Fruit fly (Drosophila melanogaster) whole organism, embryonic: ENCODE data around the gene CG17637.

Experiments used
- Bteb2 ChIP-seq: fragments of 200-800 bp; sonication (Bioruptor generic); optimal IDR thresholded peaks from 2 replicates; lab custom pipeline; 2016; ENCODE audit warnings: missing biosample characterization, missing genetic modification characterization
- CG10267 ChIP-seq: fragments of 200-800 bp; sonication (Bioruptor generic); optimal IDR thresholded peaks from 2 replicates; lab custom pipeline; 2018; ENCODE audit warnings: missing biosample characterization, mild to moderate bottlenecking, missing genetic modification characterization, moderate library complexity
- CG10431 ChIP-seq: fragments of 200-800 bp; sonication (Bioruptor generic); optimal IDR thresholded peaks from 3 replicates; lab custom pipeline; 2018; ENCODE audit warnings: missing biosample characterization, mild to moderate bottlenecking, missing genetic modification characterization
- CG11085 ChIP-seq: fragments of 200-800 bp; sonication (Bioruptor generic); IDR thresholded peaks from 2 replicates; pipeline ENCODE4 v1.3.6; 2022; ENCODE audit warnings: missing biosample characterization, missing genetic modification characterization
- CG11093 ChIP-seq: fragments of 200-800 bp; sonication (Bioruptor generic); IDR thresholded peaks from 3 replicates; pipeline ENCODE4 v1.3.6; 2022; ENCODE audit warnings: missing biosample characterization, missing genetic modification characterization
- CG11456 ChIP-seq: fragments of 200-800 bp; sonication (Bioruptor generic); IDR thresholded peaks from 3 replicates; pipeline ENCODE4 v1.3.6; 2022; ENCODE audit warnings: missing biosample characterization, missing genetic modification characterization
- CG11560 ChIP-seq: fragments of 200-800 bp; sonication (Bioruptor generic); IDR thresholded peaks from 3 replicates; pipeline ENCODE4 v1.3.6; 2022; ENCODE audit warnings: missing biosample characterization, missing genetic modification characterization
- CG11696 ChIP-seq: fragments of 200-800 bp; sonication (Bioruptor generic); IDR thresholded peaks from 2 replicates; pipeline ENCODE4 v1.3.6; 2022; ENCODE audit warnings: missing biosample characterization, missing genetic modification characterization
- CG11723 ChIP-seq: fragments of 200-800 bp; sonication (Bioruptor generic); optimal IDR thresholded peaks from 2 replicates; lab custom pipeline; 2017; ENCODE audit warnings: missing biosample characterization, mild to moderate bottlenecking, missing genetic modification characterization
- CG14860 ChIP-seq: fragments of 200-800 bp; sonication (Bioruptor generic); IDR thresholded peaks from 3 replicates; pipeline ENCODE4 v1.3.6; 2022; ENCODE audit warnings: missing biosample characterization, missing genetic modification characterization; ENCODE audit not compliant: partially characterized antibody
- CG17612 ChIP-seq: fragments of 200-800 bp; sonication (Bioruptor generic); IDR thresholded peaks from 2 replicates; pipeline ENCODE4 v1.3.6; 2022; ENCODE audit warnings: missing biosample characterization, missing genetic modification characterization
- CG18476 ChIP-seq: fragments of 200-800 bp; sonication (Bioruptor generic); optimal IDR thresholded peaks from 2 replicates; lab custom pipeline; 2016; ENCODE audit warnings: missing biosample characterization, mild to moderate bottlenecking, missing genetic modification characterization
- CG18599 ChIP-seq: fragments of 200-800 bp; sonication (Bioruptor generic); optimal IDR thresholded peaks from 3 replicates; lab custom pipeline; 2017; ENCODE audit warnings: missing biosample characterization, missing genetic modification characterization, mild to moderate bottlenecking, moderate library complexity, missing genetic modification reagents
- CG2129 ChIP-seq: fragments of 200-800 bp; sonication (Bioruptor generic); IDR thresholded peaks from 2 replicates; pipeline ENCODE4 v1.3.6; 2022; ENCODE audit warnings: missing biosample characterization, missing genetic modification characterization; ENCODE audit not compliant: partially characterized antibody
- CG3163 ChIP-seq: fragments of 200-800 bp; sonication (Bioruptor generic); optimal IDR thresholded peaks from 3 replicates; lab custom pipeline; 2016; ENCODE audit warnings: missing biosample characterization, missing genetic modification characterization
- CG32772 ChIP-seq: fragments of 200-800 bp; sonication (Bioruptor generic); IDR thresholded peaks from 2 replicates; pipeline ENCODE4 v1.3.6; 2022; ENCODE audit warnings: missing biosample characterization, missing genetic modification characterization
- CG4360 ChIP-seq: fragments of 200-800 bp; sonication (Bioruptor generic); IDR thresholded peaks from 2 replicates; pipeline ENCODE4 v1.3.6; 2022; ENCODE audit warnings: missing biosample characterization, missing genetic modification characterization
- CG4404 ChIP-seq: fragments of 200-800 bp; sonication (Bioruptor generic); IDR thresholded peaks from 2 replicates; pipeline ENCODE4 v1.3.6; 2022; ENCODE audit warnings: missing biosample characterization, missing genetic modification characterization
- CG6654 ChIP-seq: fragments of 200-800 bp; sonication (Bioruptor generic); optimal IDR thresholded peaks from 2 replicates; lab custom pipeline; 2017; ENCODE audit warnings: missing biosample characterization, mild to moderate bottlenecking, missing genetic modification characterization
- CG6765 ChIP-seq: fragments of 200-800 bp; sonication (Bioruptor generic); optimal IDR thresholded peaks from 3 replicates; lab custom pipeline; 2017; ENCODE audit warnings: missing biosample characterization, mild to moderate bottlenecking, missing genetic modification characterization
- CG7786 ChIP-seq: fragments of 200-800 bp; sonication (Bioruptor generic); optimal IDR thresholded peaks from 2 replicates; lab custom pipeline; 2016; ENCODE audit warnings: missing biosample characterization, missing genetic modification characterization
- CG8765 ChIP-seq: fragments of 200-800 bp; sonication (Bioruptor generic); IDR thresholded peaks from 2 replicates; pipeline ENCODE4 v1.3.6; 2022; ENCODE audit warnings: missing biosample characterization, missing genetic modification characterization
- D19A ChIP-seq: fragments of 200-800 bp; optimal IDR thresholded peaks from 3 replicates; lab custom pipeline; 2019; ENCODE audit warnings: missing biosample characterization, mild to moderate bottlenecking, missing genetic modification characterization, moderate library complexity
- Dbx ChIP-seq: fragments of 200-800 bp; sonication (Bioruptor generic); IDR thresholded peaks from 3 replicates; pipeline ENCODE4 v1.3.6; 2022; ENCODE audit warnings: missing biosample characterization, missing genetic modification characterization
- Drgx ChIP-seq: fragments of 200-800 bp; sonication (Bioruptor generic); IDR thresholded peaks from 2 replicates; pipeline ENCODE4 v1.3.6; 2022; ENCODE audit warnings: missing biosample characterization, missing genetic modification characterization
- Eip74EF ChIP-seq, 2 experiments: fragments of 200-800 bp in 1 of 2; fragments of >200 bp in 1 of 2; sonication (Bioruptor generic) in 1 of 2; optimal IDR thresholded peaks; 2 replicates each; lab custom pipeline; 2017 to 2019; ENCODE audit warnings: missing biosample characterization in 2 of 2, missing genetic modification characterization in 2 of 2, mild to moderate bottlenecking in 1 of 2, moderate library complexity in 1 of 2
- Fer2 ChIP-seq: fragments of 200-800 bp; sonication (Bioruptor generic); optimal IDR thresholded peaks from 2 replicates; lab custom pipeline; 2018; ENCODE audit warnings: missing biosample characterization, mild to moderate bottlenecking, missing genetic modification characterization, moderate library complexity
- HLH3B ChIP-seq: fragments of 200-800 bp; sonication (Bioruptor generic); IDR thresholded peaks from 2 replicates; pipeline ENCODE4 v1.3.6; 2022; ENCODE audit warnings: missing biosample characterization, missing genetic modification characterization
- HLH54F ChIP-seq: fragments of 200-800 bp; sonication (Bioruptor generic); optimal IDR thresholded peaks from 3 replicates; lab custom pipeline; 2016; ENCODE audit warnings: missing biosample characterization, missing genetic modification characterization
- Hey ChIP-seq: fragments of 200-800 bp; sonication (Bioruptor generic); optimal IDR thresholded peaks from 3 replicates; lab custom pipeline; 2018; ENCODE audit warnings: missing biosample characterization, mild to moderate bottlenecking, missing genetic modification characterization
- NK7.1 ChIP-seq: fragments of 200-800 bp; sonication (Bioruptor generic); optimal IDR thresholded peaks from 3 replicates; lab custom pipeline; 2016; ENCODE audit warnings: missing biosample characterization, missing genetic modification characterization
- Nf-YA ChIP-seq: fragments of 200-800 bp; sonication (Bioruptor generic); IDR thresholded peaks from 2 replicates; pipeline ENCODE4 v1.3.6; 2022; ENCODE audit warnings: missing biosample characterization, missing genetic modification characterization
- Nf-YB ChIP-seq: fragments of 200-800 bp; sonication (Bioruptor generic); optimal IDR thresholded peaks from 3 replicates; lab custom pipeline; 2019; ENCODE audit warnings: missing biosample characterization, mild to moderate bottlenecking, missing genetic modification characterization, moderate library complexity
- PHDP ChIP-seq: fragments of 200-800 bp; sonication (Bioruptor generic); optimal IDR thresholded peaks from 3 replicates; lab custom pipeline; 2018; ENCODE audit warnings: missing biosample characterization, mild to moderate bottlenecking, missing genetic modification characterization, moderate library complexity
- Poxn ChIP-seq: fragments of 200-800 bp; sonication (Bioruptor generic); IDR thresholded peaks from 2 replicates; pipeline ENCODE4 v1.3.6; 2022; ENCODE audit warnings: missing biosample characterization, missing genetic modification characterization
- Sox102F ChIP-seq: fragments of 200-800 bp; sonication (Bioruptor generic); optimal IDR thresholded peaks from 2 replicates; lab custom pipeline; 2018; ENCODE audit warnings: missing biosample characterization, mild to moderate bottlenecking, missing genetic modification characterization, moderate library complexity
- ara ChIP-seq: fragments of 200-800 bp; sonication (Bioruptor generic); IDR thresholded peaks from 2 replicates; pipeline ENCODE4 v1.3.6; 2022; ENCODE audit warnings: missing biosample characterization, missing genetic modification characterization
- fu2 ChIP-seq: fragments of 200-800 bp; sonication (Bioruptor generic); optimal IDR thresholded peaks from 2 replicates; lab custom pipeline; 2016; ENCODE audit warnings: missing biosample characterization, missing genetic modification characterization
- gce ChIP-seq: fragments of 200-800 bp; sonication (Bioruptor generic); IDR thresholded peaks from 3 replicates; pipeline ENCODE4 v1.3.6; 2022; ENCODE audit warnings: missing biosample characterization, missing genetic modification characterization
- gcm ChIP-seq: fragments of 200-800 bp; sonication (Bioruptor generic); optimal IDR thresholded peaks from 2 replicates; lab custom pipeline; 2019; ENCODE audit warnings: missing biosample characterization, mild to moderate bottlenecking, missing genetic modification characterization, moderate library complexity
- gcm2 ChIP-seq: fragments of 200-800 bp; sonication (Bioruptor generic); optimal IDR thresholded peaks from 2 replicates; lab custom pipeline; 2016; ENCODE audit warnings: missing biosample characterization, missing genetic modification characterization
- gem ChIP-seq: fragments of 200-800 bp; sonication (Bioruptor generic); optimal IDR thresholded peaks from 2 replicates; lab custom pipeline; 2019; ENCODE audit warnings: missing biosample characterization, mild to moderate bottlenecking, missing genetic modification characterization, moderate library complexity
- gro ChIP-seq: fragments of 200-800 bp; sonication (Bioruptor generic); optimal IDR thresholded peaks from 2 replicates; lab custom pipeline; 2016; ENCODE audit warnings: missing biosample characterization, missing genetic modification characterization
- inv ChIP-seq: fragments of 200-800 bp; sonication (Bioruptor generic); IDR thresholded peaks from 2 replicates; pipeline ENCODE4 v1.3.6; 2022; ENCODE audit warnings: missing biosample characterization, missing genetic modification characterization; ENCODE audit not compliant: partially characterized antibody
- jing ChIP-seq: fragments of 200-800 bp; sonication (Bioruptor generic); optimal IDR thresholded peaks from 2 replicates; lab custom pipeline; 2018; ENCODE audit warnings: missing biosample characterization, mild to moderate bottlenecking, missing genetic modification characterization
- tap ChIP-seq: fragments of 200-800 bp; optimal IDR thresholded peaks from 3 replicates; lab custom pipeline; 2019; ENCODE audit warnings: missing biosample characterization, mild to moderate bottlenecking, missing genetic modification characterization, moderate library complexity
- tgo ChIP-seq: fragments of 200-800 bp; sonication (Bioruptor generic); IDR thresholded peaks from 3 replicates; pipeline ENCODE4 v1.3.6; 2022; ENCODE audit warnings: missing biosample characterization, missing genetic modification characterization
- usp ChIP-seq: fragments of >200 bp; optimal IDR thresholded peaks from 2 replicates; lab custom pipeline; 2017; ENCODE audit warnings: missing biosample characterization, missing genetic modification characterization

Gene CG17637

DNA sequence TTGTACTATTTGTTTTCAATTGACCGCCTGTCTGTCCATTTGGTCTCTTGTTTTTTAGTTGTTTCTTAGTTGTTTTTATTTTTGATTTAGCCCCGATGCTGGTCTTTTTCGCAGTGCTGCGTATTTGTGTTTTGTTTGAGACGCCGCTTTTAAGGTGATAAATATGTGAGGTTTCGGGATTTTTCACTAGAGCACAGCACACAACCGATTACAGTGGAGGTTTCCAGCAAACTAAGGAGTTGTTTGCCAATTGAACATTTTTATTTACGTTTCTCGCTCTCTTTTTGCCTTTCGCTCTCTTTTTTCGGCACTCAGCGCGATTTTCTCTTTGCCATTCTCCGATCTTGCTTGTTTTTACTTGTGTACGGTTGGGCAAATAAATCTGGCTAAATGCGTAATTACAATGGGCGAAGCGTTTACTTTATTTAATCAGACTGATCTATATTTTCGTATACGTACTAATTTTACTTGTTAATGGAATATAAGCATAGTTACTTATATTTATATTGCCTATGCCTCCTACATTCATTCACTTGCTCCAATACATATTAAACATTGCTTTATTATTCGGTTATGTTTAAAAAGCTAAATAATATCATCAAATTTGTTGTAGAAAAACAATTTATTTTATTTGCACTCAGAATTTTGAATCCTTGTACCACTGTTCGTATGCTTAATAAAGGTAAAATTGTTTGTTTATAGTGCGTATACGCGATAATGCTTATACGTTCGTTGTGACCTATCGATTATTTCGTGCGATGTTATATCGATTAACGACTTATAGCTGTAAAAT is 36.4 kb downstream of the CG17637 start, which contains the start of gene Rcd2 (continued):
- TF ChIP-seq D19A (tag; lab: Kevin White, UChicago) = peak; percentile 80
- peak; percentile 89 for TF ChIP-seq CG6765 (GFP tag; lab: Kevin White, UChicago)
- peak; percentile 78 for TF ChIP-seq Drgx (GFP tag; lab: Robert Waterston, UW)
- TF ChIP-seq ara (GFP tag; lab: Robert Waterston, UW) = no peak
- TF ChIP-seq CG11560 (tag; lab: Robert Waterston, UW) = 0 out of 3 replicates have a peak, but pooled peaks have one; percentile 41
- peak; percentile 84 for TF ChIP-seq Sox102F (GFP tag; lab: Kevin White, UChicago)
- TF ChIP-seq CG10267 (tag; lab: Kevin White, UChicago) = peak; percentile 78
- peak; percentile 64; the same call in 1 of the 2 replicates for TF ChIP-seq CG2129
- TF ChIP-seq usp (GFP tag; lab: Kevin White, UChicago) = no peak
- peak; percentile 72 for TF ChIP-seq Nf-YB (GFP tag; lab: Kevin White, UChicago)
- peak; percentile 66 for TF ChIP-seq Bteb2 (GFP tag; lab: Kevin White, UChicago)
- TF ChIP-seq HLH3B (GFP tag; lab: Robert Waterston, UW) = peak; percentile 58; the same call in 1 of the 2 replicates
- TF ChIP-seq CG11456 = 0 out of 3 replicates have a peak, but pooled peaks have one; percentile 23
- TF ChIP-seq PHDP (tag; lab: Kevin White, UChicago) = peak; percentile 94
- TF ChIP-seq Nf-YA = peak; percentile 51; the same call in 1 of the 2 replicates
- no peak for TF ChIP-seq Hey (tag; lab: Kevin White, UChicago)
- TF ChIP-seq gce = no peak; the same call in 2 of the 3 replicates
- TF ChIP-seq HLH54F (GFP tag; lab: Kevin White, UChicago) = peak; percentile 36
- peak; percentile 68 for TF ChIP-seq fu2 (GFP tag; lab: Kevin White, UChicago)
- peak; percentile 82 for TF ChIP-seq tap (tag; lab: Kevin White, UChicago)
- peak; percentile 29 for TF ChIP-seq jing (GFP tag; lab: Kevin White, UChicago)
- peak; percentile 47; the same call in 1 of the 2 replicates for TF ChIP-seq CG11085
- TF ChIP-seq CG18476 = peak; percentile 67
- peak; percentile 83 for TF ChIP-seq gcm
- TF ChIP-seq CG11723 = peak; percentile 43
- TF ChIP-seq Eip74EF (GFP tag; optimal IDR thresholded peaks at IDR 0.05; lab: Kevin White, UChicago) = peak in 1 of 2 experiments; percentile 92
- peak; percentile 83 for TF ChIP-seq Fer2 (tag; lab: Kevin White, UChicago)
- TF ChIP-seq CG14860 (GFP tag; lab: Robert Waterston, UW) = peak; percentile 88
- TF ChIP-seq gem (tag; lab: Kevin White, UChicago) = peak; percentile 93
- TF ChIP-seq NK7.1 (GFP tag; lab: Kevin White, UChicago) = peak; percentile 63
- TF ChIP-seq CG10431 = no peak
- peak; percentile 74 for TF ChIP-seq inv
- no peak for TF ChIP-seq CG4404 (GFP tag; lab: Robert Waterston, UW)
- TF ChIP-seq tgo (GFP tag; lab: Robert Waterston, UW) = peak; percentile 82
- peak; percentile 62 for TF ChIP-seq CG7786 (GFP tag; lab: Kevin White, UChicago)
- peak; percentile 21 for TF ChIP-seq gcm2 (GFP tag; lab: Kevin White, UChicago)
- peak; percentile 41; the same call in 1 of the 2 replicates for TF ChIP-seq CG32772 (GFP tag; lab: Robert Waterston, UW)
- peak; percentile 56 for TF ChIP-seq gro (GFP tag; lab: Kevin White, UChicago)
- TF ChIP-seq Dbx (GFP tag; lab: Robert Waterston, UW) = peak; percentile 86
- TF ChIP-seq CG11093 (GFP tag; lab: Robert Waterston, UW) = no peak; the same call in 2 of the 3 replicates
- TF ChIP-seq CG17612 (GFP tag; lab: Robert Waterston, UW) = peak; percentile 57; the same call in 1 of the 2 replicates
- TF ChIP-seq CG11696 (GFP tag; lab: Robert Waterston, UW) = peak; percentile 73
- TF ChIP-seq CG6654 = peak; percentile 11
- TF ChIP-seq CG4360 (GFP tag; lab: Robert Waterston, UW) = no peak
- TF ChIP-seq CG3163 = peak; percentile 93
- TF ChIP-seq CG8765 (GFP tag; lab: Robert Waterston, UW) = peak; percentile 32; the same call in 1 of the 2 replicates
- peak; percentile 91 for TF ChIP-seq CG18599 (GFP tag; lab: Kevin White, UChicago)
- TF ChIP-seq Poxn (GFP tag; lab: Robert Waterston, UW) = no peak
